Fruit fly (Drosophila melanogaster): ENCODE results near the gene CG6793.

DNA sequence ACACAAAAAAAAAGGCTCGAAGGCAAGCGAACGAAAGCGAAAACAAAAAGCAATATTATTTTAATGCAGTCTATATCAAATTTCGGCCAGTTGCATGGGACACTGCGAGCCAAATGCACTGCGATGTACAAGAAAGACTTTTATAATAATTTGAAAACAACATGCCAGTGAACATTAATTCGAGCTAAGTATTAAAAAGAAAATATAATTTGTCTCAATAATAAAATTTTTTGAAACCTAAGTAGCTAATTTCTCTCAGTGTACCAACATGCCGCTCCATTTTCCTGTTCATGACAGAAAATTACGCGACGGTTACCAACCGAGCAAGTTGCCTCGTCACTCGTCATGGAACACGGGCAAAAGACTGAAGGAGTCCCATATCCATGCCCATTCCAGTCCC is 35.2 kb downstream of the CG6793 start:
- TF ChIP-seq Hr39 (GFP tag; optimal IDR thresholded peaks at IDR 0.05) = peak; percentile 69
- TF ChIP-seq Eip93F (GFP tag; optimal IDR thresholded peaks at IDR 0.05) = peak; percentile 32
- TF ChIP-seq Smox (GFP tag; optimal IDR thresholded peaks at IDR 0.05) = peak; percentile 77
- peak; percentile 75 for TF ChIP-seq CG10669 (GFP tag; optimal IDR thresholded peaks at IDR 0.05)
- TF ChIP-seq lz (GFP tag; optimal IDR thresholded peaks at IDR 0.05) = peak; percentile 61
- peak; percentile 67 for TF ChIP-seq CG31627 (GFP tag; optimal IDR thresholded peaks at IDR 0.05)
- TF ChIP-seq dsx (GFP tag; optimal IDR thresholded peaks at IDR 0.05; ENCODE audit: poor library complexity, severe bottlenecking) = peak; percentile 46
- TF ChIP-seq dac (GFP tag; optimal IDR thresholded peaks at IDR 0.05) = peak; percentile 51
- TF ChIP-seq CG6854 (GFP tag; optimal IDR thresholded peaks at IDR 0.05) = peak; percentile 24
- TF ChIP-seq topi (GFP tag; optimal IDR thresholded peaks at IDR 0.05) = peak; percentile 74
- peak; percentile 53 for TF ChIP-seq CG16779 (tag; optimal IDR thresholded peaks at IDR 0.05)
- peak; percentile 89 for TF ChIP-seq Hr4 (GFP tag; optimal IDR thresholded peaks at IDR 0.05)
- TF ChIP-seq Sox14 (GFP tag; optimal IDR thresholded peaks at IDR 0.05) = peak; percentile 83
- peak; percentile 83 for TF ChIP-seq pdm3 (GFP tag; optimal IDR thresholded peaks at IDR 0.05)
